Fruit fly (Drosophila melanogaster) whole organism, prepupa: ENCODE measurements around the gene Las.

Experiments
- Blimp-1 ChIP-seq: fragments of 200-800 bp; sonication (Bioruptor generic); optimal IDR thresholded peaks from 3 replicates; lab custom pipeline; 2017; ENCODE audit warnings: missing biosample characterization, missing genetic modification characterization, mild to moderate bottlenecking, moderate library complexity, missing genetic modification reagents
- CG10631 ChIP-seq: fragments of 200-800 bp; sonication (Bioruptor generic); optimal IDR thresholded peaks from 2 replicates; lab custom pipeline; 2016; ENCODE audit warnings: missing biosample characterization, missing genetic modification characterization
- CG10669 ChIP-seq: fragments of 200-800 bp; sonication (Bioruptor generic); optimal IDR thresholded peaks from 3 replicates; lab custom pipeline; 2018; ENCODE audit warnings: missing biosample characterization, mild to moderate bottlenecking, missing genetic modification characterization, moderate library complexity
- CG11294 ChIP-seq: fragments of 200-800 bp; sonication (Bioruptor generic); IDR thresholded peaks from 2 replicates; pipeline ENCODE4 v1.3.6; 2022; ENCODE audit warnings: missing biosample characterization, missing genetic modification characterization
- CG11762 ChIP-seq: fragments of 200-800 bp; sonication (Bioruptor generic); optimal IDR thresholded peaks from 3 replicates; lab custom pipeline; 2016; ENCODE audit warnings: missing biosample characterization, missing genetic modification characterization; ENCODE audit not compliant: insufficient read depth
- CG11902 ChIP-seq: fragments of 200-800 bp; sonication (Bioruptor generic); optimal IDR thresholded peaks from 3 replicates; lab custom pipeline; 2016; ENCODE audit warnings: missing biosample characterization, missing genetic modification characterization
- CG15336 ChIP-seq: fragments of 200-800 bp; sonication (Bioruptor generic); IDR thresholded peaks from 2 replicates; pipeline ENCODE4 v1.3.6; 2022; ENCODE audit warnings: missing biosample characterization, missing genetic modification characterization
- CG1621 ChIP-seq: fragments of 200-800 bp; sonication (Bioruptor generic); optimal IDR thresholded peaks from 3 replicates; lab custom pipeline; 2018; ENCODE audit warnings: missing biosample characterization, mild to moderate bottlenecking, missing genetic modification characterization
- CG16779 ChIP-seq: fragments of 200-800 bp; sonication (Bioruptor generic); optimal IDR thresholded peaks from 3 replicates; lab custom pipeline; 2017; ENCODE audit warnings: missing biosample characterization, mild to moderate bottlenecking, missing genetic modification characterization
- CG31627 ChIP-seq: fragments of 200-800 bp; sonication (Bioruptor generic); optimal IDR thresholded peaks from 3 replicates; lab custom pipeline; 2016; ENCODE audit warnings: missing biosample characterization, missing genetic modification characterization
- CG32006 ChIP-seq: fragments of 200-800 bp; sonication (Bioruptor generic); optimal IDR thresholded peaks from 3 replicates; lab custom pipeline; 2017; ENCODE audit warnings: missing biosample characterization, mild to moderate bottlenecking, missing genetic modification characterization
- CG34406 ChIP-seq: fragments of 200-800 bp; sonication (Bioruptor generic); optimal IDR thresholded peaks from 3 replicates; lab custom pipeline; 2016; ENCODE audit warnings: missing biosample characterization, missing genetic modification characterization
- CG3919 ChIP-seq: fragments of 200-800 bp; sonication (Bioruptor generic); optimal IDR thresholded peaks from 3 replicates; lab custom pipeline; 2016; ENCODE audit warnings: missing biosample characterization, missing genetic modification characterization
- CG6163 ChIP-seq: fragments of 200-800 bp; sonication (Bioruptor generic); IDR thresholded peaks from 3 replicates; pipeline ENCODE4 v1.3.6; 2022; ENCODE audit warnings: missing biosample characterization, missing genetic modification characterization
- CG6276 ChIP-seq: fragments of 200-800 bp; sonication (Bioruptor generic); optimal IDR thresholded peaks from 2 replicates; lab custom pipeline; 2017; ENCODE audit warnings: missing biosample characterization, mild to moderate bottlenecking, missing genetic modification characterization
- CG6792 ChIP-seq: fragments of 200-800 bp; sonication (Bioruptor generic); optimal IDR thresholded peaks from 3 replicates; lab custom pipeline; 2016; ENCODE audit warnings: missing biosample characterization, missing genetic modification characterization
- CG6808 ChIP-seq: fragments of 200-800 bp; sonication (Bioruptor generic); optimal IDR thresholded peaks from 3 replicates; lab custom pipeline; 2017; ENCODE audit warnings: missing biosample characterization, missing genetic modification characterization, mild to moderate bottlenecking, moderate library complexity, missing genetic modification reagents
- CG6854 ChIP-seq: fragments of 200-800 bp; sonication (Bioruptor generic); optimal IDR thresholded peaks from 2 replicates; lab custom pipeline; 2017; ENCODE audit warnings: missing biosample characterization, mild to moderate bottlenecking, missing genetic modification characterization
- CG7368 ChIP-seq: fragments of 200-800 bp; sonication (Bioruptor generic); optimal IDR thresholded peaks from 3 replicates; lab custom pipeline; 2016; ENCODE audit warnings: missing biosample characterization, missing genetic modification characterization
- CG8119 ChIP-seq: fragments of 200-800 bp; sonication (Bioruptor generic); IDR thresholded peaks from 3 replicates; pipeline ENCODE4 v1.3.6; 2022; ENCODE audit warnings: missing biosample characterization, missing genetic modification characterization
- CG8632 ChIP-seq: fragments of 200-800 bp; sonication (Bioruptor generic); optimal IDR thresholded peaks from 3 replicates; lab custom pipeline; 2016; ENCODE audit warnings: missing biosample characterization, missing genetic modification characterization
- CG9139 ChIP-seq: fragments of 200-800 bp; sonication (Bioruptor generic); optimal IDR thresholded peaks from 3 replicates; lab custom pipeline; 2017; ENCODE audit warnings: missing biosample characterization, mild to moderate bottlenecking, missing genetic modification characterization
- Eip75B ChIP-seq: fragments of 200-800 bp; sonication (Bioruptor generic); optimal IDR thresholded peaks from 3 replicates; lab custom pipeline; 2016; ENCODE audit warnings: missing biosample characterization, missing genetic modification characterization
- Eip78C ChIP-seq: fragments of 200-800 bp; sonication (Bioruptor generic); peaks from one replicate; lab custom pipeline; 2016; ENCODE audit warnings: missing biosample characterization, missing genetic modification characterization
- Eip93F ChIP-seq: fragments of 200-800 bp; sonication (Bioruptor generic); optimal IDR thresholded peaks from 2 replicates; lab custom pipeline; 2016; ENCODE audit warnings: missing biosample characterization, mild to moderate bottlenecking, missing genetic modification characterization
- Gug ChIP-seq: fragments of 200-800 bp; sonication (Bioruptor generic); IDR thresholded peaks from 2 replicates; pipeline ENCODE4 v1.3.6; 2022; ENCODE audit warnings: missing biosample characterization, missing genetic modification characterization
- Hr38 ChIP-seq: sonication (Bioruptor generic); optimal IDR thresholded peaks from 2 replicates; lab custom pipeline; 2016; ENCODE audit warnings: missing biosample characterization, missing genetic modification characterization
- Hr39 ChIP-seq: fragments of 200-800 bp; sonication (Bioruptor generic); optimal IDR thresholded peaks from 2 replicates; lab custom pipeline; 2016; ENCODE audit warnings: missing biosample characterization, missing genetic modification characterization
- Lpt ChIP-seq: fragments of 200-800 bp; sonication (Bioruptor generic); optimal IDR thresholded peaks from 3 replicates; lab custom pipeline; 2016; ENCODE audit warnings: missing biosample characterization, missing genetic modification characterization
- OdsH ChIP-seq: fragments of 200-800 bp; sonication (Bioruptor generic); optimal IDR thresholded peaks from 3 replicates; lab custom pipeline; 2016; ENCODE audit warnings: missing biosample characterization, missing genetic modification characterization
- Smox ChIP-seq: fragments of 200-800 bp; sonication (Bioruptor generic); optimal IDR thresholded peaks from 3 replicates; lab custom pipeline; 2016; ENCODE audit warnings: missing biosample characterization, missing genetic modification characterization
- Sox14 ChIP-seq: fragments of 200-800 bp; sonication (Bioruptor generic); optimal IDR thresholded peaks from 3 replicates; lab custom pipeline; 2016; ENCODE audit warnings: missing biosample characterization, missing genetic modification characterization
- Sox15 ChIP-seq: fragments of 200-800 bp; sonication (Bioruptor generic); optimal IDR thresholded peaks from 3 replicates; lab custom pipeline; 2016; ENCODE audit warnings: missing biosample characterization, missing genetic modification characterization
- achi ChIP-seq: fragments of 200-800 bp; sonication (Bioruptor generic); optimal IDR thresholded peaks from 3 replicates; lab custom pipeline; 2016; ENCODE audit warnings: missing biosample characterization, missing genetic modification characterization
- acj6 ChIP-seq: fragments of 200-800 bp; sonication (Bioruptor generic); optimal IDR thresholded peaks from 3 replicates; lab custom pipeline; 2016; ENCODE audit warnings: missing biosample characterization, missing genetic modification characterization
- cyc ChIP-seq: fragments of 200-800 bp; sonication (Bioruptor generic); optimal IDR thresholded peaks from 3 replicates; lab custom pipeline; 2016; ENCODE audit warnings: missing biosample characterization, missing genetic modification characterization
- dac ChIP-seq: fragments of 200-800 bp; sonication (Bioruptor generic); optimal IDR thresholded peaks from 2 replicates; lab custom pipeline; 2017; ENCODE audit warnings: missing biosample characterization, mild to moderate bottlenecking, missing genetic modification characterization
- eg ChIP-seq: fragments of 200-800 bp; sonication (Bioruptor generic); IDR thresholded peaks from 3 replicates; pipeline ENCODE4 v1.3.6; 2022; ENCODE audit warnings: missing biosample characterization, missing genetic modification characterization
- esn ChIP-seq: fragments of 200-800 bp; sonication (Bioruptor generic); optimal IDR thresholded peaks from 2 replicates; lab custom pipeline; 2016; ENCODE audit warnings: missing biosample characterization, mild to moderate bottlenecking, missing genetic modification characterization, moderate library complexity
- fd59A ChIP-seq: fragments of 200-800 bp; sonication (Bioruptor generic); optimal IDR thresholded peaks from 2 replicates; lab custom pipeline; 2017; ENCODE audit warnings: missing biosample characterization, mild to moderate bottlenecking, missing genetic modification characterization, missing genetic modification reagents
- fd85E ChIP-seq: fragments of 200-800 bp; sonication (Bioruptor generic); optimal IDR thresholded peaks from 3 replicates; lab custom pipeline; 2016; ENCODE audit warnings: missing biosample characterization, missing genetic modification characterization
- fkh ChIP-seq: fragments of 200-800 bp; sonication (Bioruptor generic); optimal IDR thresholded peaks from 3 replicates; lab custom pipeline; 2017; ENCODE audit warnings: missing biosample characterization, mild to moderate bottlenecking, missing genetic modification characterization, moderate library complexity
- net ChIP-seq: fragments of 200-800 bp; sonication (Bioruptor generic); optimal IDR thresholded peaks from 3 replicates; lab custom pipeline; 2016; ENCODE audit warnings: missing biosample characterization, missing genetic modification characterization
- pdm3 ChIP-seq: fragments of 200-800 bp; sonication (Bioruptor generic); optimal IDR thresholded peaks from 3 replicates; lab custom pipeline; 2016; ENCODE audit warnings: missing biosample characterization, missing genetic modification characterization
- salr ChIP-seq, 2 experiments: fragments of 200-800 bp; sonication (Bioruptor generic); optimal IDR thresholded peaks; 3 replicates each; lab custom pipeline; 2016 to 2018; ENCODE audit warnings: missing biosample characterization in 2 of 2, missing genetic modification characterization in 2 of 2, mild to moderate bottlenecking in 1 of 2
- spab ChIP-seq: fragments of 200-800 bp; sonication (Bioruptor generic); optimal IDR thresholded peaks from 2 replicates; lab custom pipeline; 2017; ENCODE audit warnings: missing biosample characterization, mild to moderate bottlenecking, missing genetic modification characterization, missing genetic modification reagents
- ss ChIP-seq, 2 experiments: fragments of 200-800 bp; sonication (Bioruptor generic); optimal IDR thresholded peaks; 2 replicates in 1 of 2; 3 replicates in 1 of 2; lab custom pipeline; 2017 to 2018; ENCODE audit warnings: mild to moderate bottlenecking in 2 of 2, missing biosample characterization in 2 of 2, missing genetic modification characterization in 2 of 2, moderate library complexity in 1 of 2
- svp ChIP-seq: fragments of 200-800 bp; sonication (Bioruptor generic); peaks from one replicate; lab custom pipeline; 2016; ENCODE audit warnings: missing biosample characterization, missing genetic modification characterization
- vri ChIP-seq: fragments of 200-800 bp; sonication (Bioruptor generic); optimal IDR thresholded peaks from 3 replicates; lab custom pipeline; 2016; ENCODE audit warnings: missing biosample characterization, mild to moderate bottlenecking, missing genetic modification characterization

The Las gene

dm6 chr3L:20400515-20400914 lies 31.6 kb downstream of the Las start:
- TF ChIP-seq cyc (GFP tag; lab: Kevin White, UChicago), result no peak
- no peak for TF ChIP-seq svp (GFP tag; lab: Kevin White, UChicago)

dm6 chr3L:20399550-20400109 lies 32.5 kb downstream of the Las start:
- TF ChIP-seq esn (peak; percentile 95), CG6792 (GFP tag; lab: Kevin White, UChicago) (peak; percentile 92), fd59A (peak; percentile 84), CG10669 (peak; percentile 85), vri (peak; percentile 88), pdm3 (GFP tag; lab: Kevin White, UChicago) (peak; percentile 94), dac (peak; percentile 79), Blimp-1 (GFP tag; lab: Kevin White, UChicago) (peak; percentile 75), CG1621 (tag; lab: Kevin White, UChicago) (peak; percentile 77), CG32006 (peak; percentile 96), CG8632 (GFP tag; lab: Kevin White, UChicago) (peak; percentile 91), eg (GFP tag; lab: Robert Waterston, UW) (peak; percentile 87), CG6276 (GFP tag; lab: Kevin White, UChicago) (peak; percentile 93), CG6163 (GFP tag; lab: Robert Waterston, UW) (peak; percentile 84), Lpt (GFP tag; lab: Kevin White, UChicago) (peak; percentile 90), CG16779 (tag; lab: Kevin White, UChicago) (peak; percentile 84), Sox15 (GFP tag; lab: Kevin White, UChicago) (peak; percentile 86), Gug (GFP tag; lab: Robert Waterston, UW) (peak; percentile 85), CG31627 (GFP tag; lab: Kevin White, UChicago) (peak; percentile 93), CG6808 (GFP tag; lab: Kevin White, UChicago) (peak; percentile 89), CG10631 (GFP tag; lab: Kevin White, UChicago) (peak; percentile 91), spab (GFP tag; lab: Kevin White, UChicago) (peak; percentile 89), achi (peak; percentile 92), Smox (GFP tag; lab: Kevin White, UChicago) (peak; percentile 92), CG6854 (GFP tag; lab: Kevin White, UChicago) (peak; percentile 75), CG15336 (GFP tag; lab: Robert Waterston, UW) (peak; percentile 92), CG8119 (GFP tag; lab: Robert Waterston, UW) (peak; percentile 96), Eip93F (peak; percentile 85), OdsH (GFP tag; lab: Kevin White, UChicago) (peak; percentile 96), Sox14 (GFP tag; lab: Kevin White, UChicago) (peak; percentile 95), Eip78C (GFP tag; lab: Kevin White, UChicago) (peak; percentile 99), CG9139 (peak; percentile 78), acj6 (peak; percentile 95), cyc (GFP tag; lab: Kevin White, UChicago) (peak; percentile 92), Eip75B (peak; percentile 90), svp (GFP tag; lab: Kevin White, UChicago) (peak; percentile 95), Hr39 (GFP tag; lab: Kevin White, UChicago) (peak; percentile 91), net (GFP tag; lab: Kevin White, UChicago) (peak; percentile 95), ss (GFP tag; optimal IDR thresholded peaks at IDR 0.05; lab: Kevin White, UChicago) (peak; percentile 81 to 83), CG11294 (peak; percentile 83), CG34406 (peak; percentile 94), Hr38 (GFP tag; lab: Kevin White, UChicago) (peak; percentile 60), fd85E (GFP tag; lab: Kevin White, UChicago) (peak; percentile 82), CG3919 (GFP tag; lab: Kevin White, UChicago) (peak; percentile 93), CG7368 (GFP tag; lab: Kevin White, UChicago) (peak; percentile 83), salr (GFP tag; optimal IDR thresholded peaks at IDR 0.05; lab: Kevin White, UChicago) (peak; percentile 67 to 94), CG11902 (GFP tag; lab: Kevin White, UChicago) (peak; percentile 88), fkh (GFP tag; lab: Kevin White, UChicago) (peak; percentile 88), CG11762 (peak; percentile 86)
